Worm (Caenorhabditis elegans): ENCODE results near the gene acc-4.

Gene acc-4

ce11 chrIII:13484024-13484423 lies at the start of gene acc-4:
Gene acc-4, minus strand, starts transcription at chrIII:13484124.
- TF ChIP-seq ceh-9 (tag; optimal IDR thresholded peaks at IDR 0.05) = no peak
- TF ChIP-seq pat-9 (tag; optimal IDR thresholded peaks at IDR 0.05) = no peak
- no peak for TF ChIP-seq K02D7.2 (tag; optimal IDR thresholded peaks at IDR 0.05)
- no peak for TF ChIP-seq ceh-19 (GFP tag; optimal IDR thresholded peaks at IDR 0.05)
- no peak for TF ChIP-seq madf-2 (tag; optimal IDR thresholded peaks at IDR 0.05)
- no peak for TF ChIP-seq tbx-7 (tag; optimal IDR thresholded peaks at IDR 0.05)

ce11 chrIII:13530838-13531237 lies 46.9 kb upstream of the acc-4 start:
- no peak for TF ChIP-seq sdc-2 (tag; optimal IDR thresholded peaks at IDR 0.05)
- TF ChIP-seq che-1 (tag; optimal IDR thresholded peaks at IDR 0.05) = no peak
- TF ChIP-seq ceh-24 (tag; optimal IDR thresholded peaks at IDR 0.05) = no peak
- no peak for TF ChIP-seq ets-4 (tag; optimal IDR thresholded peaks at IDR 0.05)
- no peak for TF ChIP-seq elt-4 (tag; optimal IDR thresholded peaks at IDR 0.05)
- TF ChIP-seq rnt-1 (tag; optimal IDR thresholded peaks at IDR 0.05) = no peak
- TF ChIP-seq unc-86 (tag; optimal IDR thresholded peaks at IDR 0.05) = no peak
- TF ChIP-seq pha-4 (tag; optimal IDR thresholded peaks at IDR 0.05) = no peak
- TF ChIP-seq pat-9 (tag; optimal IDR thresholded peaks at IDR 0.05) = no peak
- no peak for TF ChIP-seq K02D7.2 (tag; optimal IDR thresholded peaks at IDR 0.05)
- TF ChIP-seq hlh-15 (tag; optimal IDR thresholded peaks at IDR 0.05) = no peak
- no peak for TF ChIP-seq ceh-31 (tag; optimal IDR thresholded peaks at IDR 0.05)
- no peak for TF ChIP-seq eyg-1 (tag; optimal IDR thresholded peaks at IDR 0.05)
- TF ChIP-seq ceh-18 (tag; optimal IDR thresholded peaks at IDR 0.05) = no peak
- TF ChIP-seq tbx-2 (tag; optimal IDR thresholded peaks at IDR 0.05) = no peak
- TF ChIP-seq pros-1 (tag; optimal IDR thresholded peaks at IDR 0.05) = no peak
- no peak for TF ChIP-seq fax-1 (tag; optimal IDR thresholded peaks at IDR 0.05)
- no peak for TF ChIP-seq nhr-11 (tag; optimal IDR thresholded peaks at IDR 0.05)
- no peak for TF ChIP-seq hlh-13 (GFP tag; optimal IDR thresholded peaks at IDR 0.05)

- TF ChIP-seq pat-9 (tag; optimal IDR thresholded peaks at IDR 0.05) (no peak), tbx-2 (tag; optimal IDR thresholded peaks at IDR 0.05) (peak; percentile 13), syd-9 (tag; optimal IDR thresholded peaks at IDR 0.05) (no peak), unc-42 (tag; optimal IDR thresholded peaks at IDR 0.05) (peak; percentile 21), pqm-1 (tag; optimal IDR thresholded peaks at IDR 0.05) (no peak), hlh-15 (tag; optimal IDR thresholded peaks at IDR 0.05) (no peak), ceh-24 (tag; optimal IDR thresholded peaks at IDR 0.05) (no peak), hlh-8 (tag; optimal IDR thresholded peaks at IDR 0.05) (no peak), pax-1 (tag; optimal IDR thresholded peaks at IDR 0.05) (no peak), ceh-31 (tag; optimal IDR thresholded peaks at IDR 0.05) (peak; percentile 20), fkh-10 (GFP tag; optimal IDR thresholded peaks at IDR 0.05) (no peak), dve-1 (tag; optimal IDR thresholded peaks at IDR 0.05) (no peak), pha-2 (tag; optimal IDR thresholded peaks at IDR 0.05) (no peak), ceh-22 (tag; optimal IDR thresholded peaks at IDR 0.05) (no peak), hlh-30 (tag; optimal IDR thresholded peaks at IDR 0.05; ENCODE audit: insufficient read depth) (no peak), elt-4 (tag; optimal IDR thresholded peaks at IDR 0.05) (no peak), unc-86 (tag; optimal IDR thresholded peaks at IDR 0.05) (no peak), C38D4.7 (GFP tag; optimal IDR thresholded peaks at IDR 0.05) (no peak), ceh-18 (tag; optimal IDR thresholded peaks at IDR 0.05) (no peak), ceh-14 (tag; optimal IDR thresholded peaks at IDR 0.05) (no peak), rnt-1 (tag; optimal IDR thresholded peaks at IDR 0.05) (no peak), tbx-7 (tag; optimal IDR thresholded peaks at IDR 0.05) (no peak), pha-4 (tag; optimal IDR thresholded peaks at IDR 0.05) (no peak), C08G9.2 (tag; optimal IDR thresholded peaks at IDR 0.05) (no peak), npax-4 (tag; optimal IDR thresholded peaks at IDR 0.05) (no peak), zip-5 (tag; optimal IDR thresholded peaks at IDR 0.05) (no peak), eyg-1 (tag; optimal IDR thresholded peaks at IDR 0.05) (no peak), ceh-19 (GFP tag; optimal IDR thresholded peaks at IDR 0.05) (no peak), ceh-6 (GFP tag; optimal IDR thresholded peaks at IDR 0.05) (no peak), ceh-48 (tag; optimal IDR thresholded peaks at IDR 0.05) (no peak), ceh-45 (GFP tag; IDR thresholded peaks at IDR 0.05) (no peak), nfya-1 (tag; optimal IDR thresholded peaks at IDR 0.05) (peak; percentile 26), gmeb-2 (tag; optimal IDR thresholded peaks at IDR 0.05) (no peak), pag-3 (tag; optimal IDR thresholded peaks at IDR 0.05; ENCODE audit: borderline replicate concordance) (no peak), ama-1 (optimal IDR thresholded peaks at IDR 0.05) (no peak), ceh-34 (tag; optimal IDR thresholded peaks at IDR 0.05) (no peak)
Observed at ce11 chrIII:13530017-13530416, 46.1 kb upstream of the acc-4 start.

Data from whole organism, late embryonic.